Worm (Caenorhabditis elegans): ENCODE measurements around the gene spp-2.
A peak's percentile ranks its signal among the peaks of the same experiment; 100 is the strongest.

The spp-2 gene

DNA sequence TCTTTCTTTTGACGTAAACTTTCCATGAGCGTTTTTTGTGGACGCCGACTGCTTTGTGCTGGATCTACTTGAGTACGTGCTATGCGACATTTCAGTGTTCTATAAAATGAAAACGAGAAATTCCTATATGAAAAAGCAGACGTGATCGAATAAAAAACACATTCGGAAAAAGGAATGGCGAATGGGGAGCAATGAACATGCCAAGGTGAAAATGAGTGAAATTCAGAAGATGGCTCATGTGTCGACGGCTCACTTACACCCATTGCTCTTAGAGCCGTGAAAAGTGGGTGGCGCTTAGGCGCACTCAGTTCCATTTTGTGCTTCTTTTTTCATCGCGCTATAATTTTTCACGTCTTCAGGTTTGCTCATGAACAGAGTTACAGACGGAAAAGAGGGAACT is 18.0 kb downstream of the spp-2 start, which contains the start of gene K03A1.4:
TSS of gene K03A1.4 (minus strand) at position 101 of the 400 bp plus-strand sequence.
- TF ChIP-seq ztf-4 (tag; optimal IDR thresholded peaks at IDR 0.05) (no peak), skn-1 (tag; optimal IDR thresholded peaks at IDR 0.05) (no peak), tbx-2 (tag; optimal IDR thresholded peaks at IDR 0.05) (no peak), nhr-76 (tag; optimal IDR thresholded peaks at IDR 0.05) (no peak), ztf-11 (tag; optimal IDR thresholded peaks at IDR 0.05) (no peak), mdl-1 (tag; optimal IDR thresholded peaks at IDR 0.05) (no peak), fkh-10 (GFP tag; optimal IDR thresholded peaks at IDR 0.05) (no peak), mml-1 (tag; optimal IDR thresholded peaks at IDR 0.05) (no peak), ceh-82 (tag; optimal IDR thresholded peaks at IDR 0.05) (no peak), egl-5 (tag; optimal IDR thresholded peaks at IDR 0.05) (no peak)

ce11 chrX:7296310-7296709 is 20.3 kb downstream of the spp-2 start:
- no peak for TF ChIP-seq skn-1 (tag; optimal IDR thresholded peaks at IDR 0.05)
- no peak for TF ChIP-seq fos-1 (tag; optimal IDR thresholded peaks at IDR 0.05)
- no peak for TF ChIP-seq ztf-11 (tag; optimal IDR thresholded peaks at IDR 0.05)
- no peak for TF ChIP-seq eor-1 (tag; optimal IDR thresholded peaks at IDR 0.05)

DNA sequence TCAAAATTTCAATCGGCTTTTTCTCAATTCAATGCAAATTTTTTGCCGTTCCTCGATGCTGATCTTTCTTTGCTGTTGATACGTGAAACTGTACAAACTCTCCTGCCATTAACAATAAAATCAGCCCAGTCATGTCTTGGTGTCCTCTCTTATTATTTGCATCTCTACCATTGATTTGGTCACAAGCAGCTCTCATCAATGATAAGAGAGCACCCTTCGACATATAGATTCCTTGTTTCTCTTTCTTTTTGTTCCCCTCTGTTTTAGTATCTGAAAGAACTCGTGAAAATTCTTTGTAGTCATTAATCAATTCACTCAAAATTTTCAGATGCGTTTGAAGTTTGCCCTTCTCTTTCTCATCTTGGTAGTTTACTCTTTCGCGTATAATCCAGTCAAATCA is 24.8 kb downstream of the spp-2 start, which contains the start of gene lron-7:
TSS of gene lron-7 (plus strand) at position 323 of the 400 bp plus-strand sequence.
- peak; percentile 41 for TF ChIP-seq pha-4 (tag; optimal IDR thresholded peaks at IDR 0.05)
- no peak for TF ChIP-seq nhr-77 (tag; optimal IDR thresholded peaks at IDR 0.05)
- TF ChIP-seq nhr-11 (tag; optimal IDR thresholded peaks at IDR 0.05) = no peak
- no peak for TF ChIP-seq nhr-25 (tag; optimal IDR thresholded peaks at IDR 0.05)
- TF ChIP-seq elt-2 (tag; optimal IDR thresholded peaks at IDR 0.05) = peak; percentile 71
- TF ChIP-seq unc-62 (GFP tag; optimal IDR thresholded peaks at IDR 0.05) = no peak
- TF ChIP-seq pqm-1 (tag; optimal IDR thresholded peaks at IDR 0.05) = peak; percentile 80
- no peak for TF ChIP-seq nhr-12 (tag; optimal IDR thresholded peaks at IDR 0.05)

DNA sequence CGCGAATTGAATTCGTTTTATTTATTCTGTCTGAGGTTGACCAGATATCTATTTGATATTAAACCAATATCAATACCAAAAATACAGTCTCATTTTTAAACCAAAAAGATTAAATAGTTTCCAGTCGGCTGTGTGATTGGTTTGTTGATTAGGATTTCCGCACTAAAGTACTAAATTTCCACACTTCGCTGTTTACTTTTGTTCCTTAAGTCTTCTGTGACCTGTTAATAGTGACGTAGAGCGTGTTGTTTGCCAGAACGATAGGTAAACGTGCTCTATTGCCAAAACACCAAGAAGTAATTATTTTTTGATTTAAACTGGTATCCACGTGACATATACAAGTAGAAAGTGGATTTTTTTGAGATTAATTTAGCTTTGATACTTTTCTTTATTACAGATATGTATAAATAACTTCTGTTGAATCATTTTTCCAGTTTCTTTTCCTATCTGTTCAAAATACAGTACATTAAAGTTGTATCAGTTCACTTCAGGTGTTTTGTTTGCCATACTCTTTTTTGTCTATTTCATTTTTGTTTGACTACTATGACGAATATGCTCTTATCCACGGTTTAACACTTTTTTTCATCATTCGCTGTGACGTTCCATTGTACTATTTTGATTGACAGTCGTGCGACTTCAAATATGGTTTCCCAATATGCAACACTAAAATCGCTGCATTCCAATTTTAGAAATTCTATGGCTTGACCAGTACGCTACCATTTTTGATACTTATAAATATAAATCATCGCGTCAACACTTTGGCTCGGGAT is 25.6 kb downstream of the spp-2 start:
- TF ChIP-seq pha-4 (tag; optimal IDR thresholded peaks at IDR 0.05) = peak; percentile 65
- TF ChIP-seq nhr-23 (tag; optimal IDR thresholded peaks at IDR 0.05) = no peak
- TF ChIP-seq elt-2 (tag; optimal IDR thresholded peaks at IDR 0.05) = peak; percentile 23

DNA sequence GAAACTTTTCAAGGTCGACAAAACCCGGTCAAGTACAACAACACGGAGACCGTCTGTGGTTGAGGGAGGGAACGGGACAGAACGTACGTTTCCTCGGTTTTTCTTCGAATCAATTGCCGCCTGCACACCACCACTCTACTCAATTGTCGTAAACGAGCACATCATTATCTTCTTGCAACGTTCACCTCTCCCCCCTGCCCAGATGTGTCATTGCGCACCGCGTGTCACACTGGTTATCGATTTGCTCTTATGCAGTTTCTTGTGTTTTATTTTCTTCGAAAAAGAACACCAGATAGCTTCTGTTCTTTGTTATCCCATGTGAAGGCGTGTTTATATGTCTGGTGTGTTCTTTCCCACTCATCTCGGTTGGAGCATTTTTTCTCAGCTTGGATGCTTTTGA is 27.1 kb downstream of the spp-2 start:
- TF ChIP-seq egl-5 (tag; optimal IDR thresholded peaks at IDR 0.05) (peak; percentile 35), ama-1 (optimal IDR thresholded peaks at IDR 0.05) (no peak)

DNA sequence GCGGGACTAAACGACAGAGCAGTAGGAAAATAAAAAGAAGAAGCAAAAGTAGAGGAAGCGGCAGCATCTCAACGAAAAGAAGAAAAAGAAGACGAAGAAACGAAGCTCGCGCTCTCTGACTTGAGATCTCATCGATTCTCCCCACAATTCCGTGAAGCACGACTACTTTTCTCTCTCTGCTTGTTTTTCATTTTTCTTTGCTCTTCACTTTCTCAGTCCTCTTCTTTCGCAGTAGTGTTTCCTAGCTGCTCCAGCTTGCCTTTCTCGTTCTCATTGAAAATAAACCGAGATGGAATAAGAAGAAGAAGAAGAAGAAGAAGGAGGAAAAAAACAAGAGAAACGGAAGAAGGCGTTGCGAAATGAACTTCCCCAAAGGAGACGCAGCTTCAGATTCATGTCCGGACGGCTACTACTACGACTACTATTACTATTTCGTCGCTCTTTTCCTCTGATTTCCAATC is 31.9 kb downstream of the spp-2 start:
- peak; percentile 49 for TF ChIP-seq nfya-1 (tag; optimal IDR thresholded peaks at IDR 0.05; ENCODE audit: insufficient read depth)
- no peak for TF ChIP-seq unc-62 (GFP tag; optimal IDR thresholded peaks at IDR 0.05)
- TF ChIP-seq eor-1 (tag; optimal IDR thresholded peaks at IDR 0.05) = no peak
- TF ChIP-seq tbx-2 (tag; optimal IDR thresholded peaks at IDR 0.05) = peak; percentile 35
- TF ChIP-seq R02D3.7 (tag; optimal IDR thresholded peaks at IDR 0.05) = no peak
- no peak for TF ChIP-seq snpc-4 (tag; optimal IDR thresholded peaks at IDR 0.05)
- peak; percentile 89 for TF ChIP-seq fkh-10 (GFP tag; optimal IDR thresholded peaks at IDR 0.05)
- peak; percentile 9 for TF ChIP-seq skn-1 (tag; optimal IDR thresholded peaks at IDR 0.05)
- TF ChIP-seq elt-1 (tag; optimal IDR thresholded peaks at IDR 0.05) = peak; percentile 34
- peak; percentile 62 for TF ChIP-seq lin-39 (tag; optimal IDR thresholded peaks at IDR 0.05)
- peak; percentile 74 for TF ChIP-seq ceh-9 (tag; optimal IDR thresholded peaks at IDR 0.05)
- peak; percentile 66 for TF ChIP-seq hmg-11 (tag; optimal IDR thresholded peaks at IDR 0.05)

DNA sequence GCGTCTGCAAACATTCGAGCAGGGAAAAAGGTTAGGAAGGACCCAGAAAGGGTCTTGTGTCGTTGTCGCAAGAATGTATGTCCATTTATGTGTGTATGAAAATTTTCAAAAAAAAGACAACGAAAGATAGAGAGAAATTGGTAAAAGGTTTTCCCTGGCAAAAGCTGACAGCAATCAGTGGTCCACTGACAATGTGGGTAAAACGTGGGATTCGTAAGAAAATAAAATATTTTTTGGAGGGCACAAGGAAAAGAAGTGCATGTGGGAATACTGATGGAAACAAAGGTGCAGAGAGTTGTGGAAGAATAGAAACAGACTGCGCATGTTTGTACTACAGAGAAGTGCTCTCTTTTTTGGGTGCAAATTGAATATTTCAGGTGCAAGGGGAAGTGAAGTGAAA is 33.5 kb downstream of the spp-2 start:
- TF ChIP-seq nhr-237 (tag; optimal IDR thresholded peaks at IDR 0.05) = no peak
- TF ChIP-seq nhr-76 (tag; optimal IDR thresholded peaks at IDR 0.05) = no peak
- no peak for TF ChIP-seq eor-1 (tag; optimal IDR thresholded peaks at IDR 0.05)
- TF ChIP-seq R02D3.7 (tag; optimal IDR thresholded peaks at IDR 0.05) = no peak
- TF ChIP-seq nhr-23 (tag; optimal IDR thresholded peaks at IDR 0.05) = no peak
- TF ChIP-seq nhr-28 (tag; optimal IDR thresholded peaks at IDR 0.05) = no peak
- no peak for TF ChIP-seq ceh-16 (tag; optimal IDR thresholded peaks at IDR 0.05)
- TF ChIP-seq unc-62 (GFP tag; optimal IDR thresholded peaks at IDR 0.05) = no peak
- TF ChIP-seq elt-1 (tag; optimal IDR thresholded peaks at IDR 0.05) = no peak
- TF ChIP-seq jun-1 (tag; optimal IDR thresholded peaks at IDR 0.05) = no peak
- TF ChIP-seq ceh-28 (tag; optimal IDR thresholded peaks at IDR 0.05) = no peak
